Fruit fly (Drosophila melanogaster) whole organism, adult: Measurements from ENCODE around the gene Cypl.
A peak's percentile ranks its signal among the peaks of the same experiment; 100 is the strongest.

Experiments used
- CG11617 ChIP-seq: fragments of 200-800 bp; sonication (Bioruptor generic); optimal IDR thresholded peaks from 2 replicates; lab custom pipeline; 2017; ENCODE audit warnings: mild to moderate bottlenecking, missing biosample characterization, missing genetic modification reagents, missing genetic modification characterization
- CG12768 ChIP-seq: fragments of 200-800 bp; sonication (Bioruptor generic); optimal IDR thresholded peaks from 2 replicates; lab custom pipeline; 2017; ENCODE audit warnings: missing biosample characterization, missing genetic modification characterization, mild to moderate bottlenecking, moderate library complexity, missing genetic modification reagents
- CG14711 ChIP-seq: fragments of 200-800 bp; sonication (Bioruptor generic); optimal IDR thresholded peaks from 2 replicates; lab custom pipeline; 2018; ENCODE audit warnings: missing biosample characterization, mild to moderate bottlenecking, missing genetic modification characterization, moderate library complexity
- CG1620 ChIP-seq: fragments of 200-800 bp; sonication (Bioruptor generic); optimal IDR thresholded peaks from 2 replicates; lab custom pipeline; 2016; ENCODE audit warnings: missing biosample characterization, missing genetic modification characterization
- CG33017 ChIP-seq: fragments of 200-800 bp; sonication (Bioruptor generic); optimal IDR thresholded peaks from 2 replicates; lab custom pipeline; 2018; ENCODE audit warnings: missing biosample characterization, mild to moderate bottlenecking, missing genetic modification characterization, moderate library complexity
- CG5204 ChIP-seq: fragments of 200-800 bp; sonication (Bioruptor generic); optimal IDR thresholded peaks from 2 replicates; lab custom pipeline; 2016; ENCODE audit warnings: missing biosample characterization, missing genetic modification characterization
- CG7045 ChIP-seq: fragments of 200-800 bp; sonication (Bioruptor generic); optimal IDR thresholded peaks from 2 replicates; lab custom pipeline; 2017; ENCODE audit warnings: missing biosample characterization, mild to moderate bottlenecking, missing genetic modification characterization
- CG7101 ChIP-seq: fragments of 200-800 bp; sonication (Bioruptor generic); optimal IDR thresholded peaks from 2 replicates; lab custom pipeline; 2018; ENCODE audit warnings: missing biosample characterization, mild to moderate bottlenecking, missing genetic modification characterization, moderate library complexity
- Clk ChIP-seq: fragments of 200-800 bp; sonication (Bioruptor generic); optimal IDR thresholded peaks from 2 replicates; lab custom pipeline; 2017; ENCODE audit warnings: missing biosample characterization, missing genetic modification characterization
- Crg-1 ChIP-seq: fragments of 200-800 bp; sonication (Bioruptor generic); optimal IDR thresholded peaks from 2 replicates; lab custom pipeline; 2016; ENCODE audit warnings: missing biosample characterization, missing genetic modification characterization
- Hr96 ChIP-seq: fragments of 200-800 bp; sonication (Bioruptor generic); optimal IDR thresholded peaks from 2 replicates; lab custom pipeline; 2016; ENCODE audit warnings: missing biosample characterization, missing genetic modification characterization
- Mnt ChIP-seq: fragments of 200-800 bp; sonication (Bioruptor generic); optimal IDR thresholded peaks from 2 replicates; lab custom pipeline; 2016; ENCODE audit warnings: missing biosample characterization, mild to moderate bottlenecking, missing genetic modification characterization
- bab1 ChIP-seq: fragments of 200-800 bp; sonication (Bioruptor generic); optimal IDR thresholded peaks from 3 replicates; lab custom pipeline; 2019; ENCODE audit warnings: missing biosample characterization, mild to moderate bottlenecking, missing genetic modification characterization, moderate library complexity
- cic ChIP-seq: fragments of 200-800 bp; sonication (Bioruptor generic); optimal IDR thresholded peaks from 2 replicates; lab custom pipeline; 2017; ENCODE audit warnings: missing biosample characterization, mild to moderate bottlenecking, missing genetic modification characterization, moderate library complexity
- cnc ChIP-seq, 2 experiments: fragments of >200 bp; optimal IDR thresholded peaks; 2 replicates each; lab custom pipeline; 2017
- kay ChIP-seq: fragments of 200-800 bp; sonication (Bioruptor generic); peaks from one replicate; lab custom pipeline; 2016; ENCODE audit warnings: missing biosample characterization, missing genetic modification characterization, borderline replicate concordance
- ovo ChIP-seq: fragments of 200-800 bp; sonication (Bioruptor generic); optimal IDR thresholded peaks from 2 replicates; lab custom pipeline; 2016; ENCODE audit warnings: missing biosample characterization, missing genetic modification characterization
- pad ChIP-seq: fragments of 200-800 bp; sonication (Bioruptor generic); optimal IDR thresholded peaks from 3 replicates; lab custom pipeline; 2017; ENCODE audit warnings: missing biosample characterization, missing genetic modification characterization, mild to moderate bottlenecking, moderate library complexity, missing genetic modification reagents
- tj ChIP-seq: fragments of 200-800 bp; sonication (Bioruptor generic); optimal IDR thresholded peaks from 3 replicates; lab custom pipeline; 2017; ENCODE audit warnings: missing biosample characterization, mild to moderate bottlenecking, missing genetic modification characterization, moderate library complexity
- toe ChIP-seq: fragments of 200-800 bp; sonication (Bioruptor generic); optimal IDR thresholded peaks from 2 replicates; lab custom pipeline; 2016; ENCODE audit warnings: missing biosample characterization, missing genetic modification characterization

Gene Cypl

DNA sequence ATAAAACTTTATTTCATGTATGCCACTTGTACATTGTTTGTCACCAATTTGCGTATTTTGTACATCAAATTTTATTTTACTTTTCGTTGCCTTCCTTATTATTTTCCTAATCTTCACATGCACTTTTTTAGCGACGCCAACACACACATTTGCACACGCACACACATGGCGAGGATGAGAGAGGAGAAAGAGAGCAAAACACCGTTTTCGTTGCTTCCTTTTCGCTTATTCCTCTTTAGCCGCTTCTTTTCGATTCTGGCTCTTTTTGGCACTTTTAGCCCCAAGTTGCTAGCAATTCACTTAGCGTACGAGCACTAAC, 2.7 kb downstream of the Cypl start:
- no peak for TF ChIP-seq cnc (optimal IDR thresholded peaks at IDR 0.05; lab: Kevin White, UChicago)
- no peak for TF ChIP-seq ovo (GFP tag; lab: Kevin White, UChicago)
- no peak for TF ChIP-seq CG33017 (tag; lab: Kevin White, UChicago)
- no peak for TF ChIP-seq tj (GFP tag; lab: Kevin White, UChicago)
- TF ChIP-seq pad (GFP tag; lab: Kevin White, UChicago): no peak
- TF ChIP-seq toe (GFP tag; lab: Kevin White, UChicago): no peak
- TF ChIP-seq Mnt (GFP tag; lab: Kevin White, UChicago): no peak
- TF ChIP-seq CG7045 (GFP tag; lab: Kevin White, UChicago): no peak
- TF ChIP-seq Clk (GFP tag; lab: Kevin White, UChicago): no peak
- TF ChIP-seq Hr96 (GFP tag; lab: Kevin White, UChicago): no peak
- TF ChIP-seq CG11617 (GFP tag; lab: Kevin White, UChicago): no peak
- TF ChIP-seq Crg-1: no peak
- TF ChIP-seq CG1620 (GFP tag; lab: Kevin White, UChicago): no peak
- TF ChIP-seq cic: no peak

DNA sequence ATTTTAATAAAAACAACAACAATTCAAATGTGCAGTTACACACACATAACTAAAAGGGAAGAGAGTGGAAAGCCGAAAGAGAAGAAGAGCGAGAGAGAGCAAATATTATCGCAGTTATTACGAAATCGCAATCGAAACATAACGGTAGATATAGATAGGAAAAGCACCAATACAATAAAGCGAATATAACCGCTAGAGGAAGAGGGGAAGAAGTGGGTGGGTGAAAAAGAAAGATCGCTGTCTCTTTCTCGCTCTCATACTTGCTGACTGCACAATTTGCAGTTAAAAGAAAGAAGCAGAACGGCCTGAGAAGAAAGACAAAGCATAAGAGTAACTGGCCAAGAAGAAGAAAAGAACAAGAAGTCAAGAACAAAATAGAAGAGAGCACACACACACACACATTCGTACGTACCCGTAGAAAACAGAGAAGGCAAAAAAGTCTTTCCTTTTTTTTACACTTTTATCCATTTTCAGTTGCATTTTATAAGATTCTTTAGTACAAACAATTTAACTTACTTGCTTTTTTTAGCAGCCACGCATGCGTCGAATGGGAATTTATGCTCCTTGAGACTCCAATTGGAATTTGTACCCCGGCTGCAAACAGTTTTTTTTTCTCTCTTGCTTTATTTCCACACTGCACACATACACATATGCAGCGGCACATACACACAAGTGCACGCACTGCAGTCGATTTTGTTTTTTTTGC, 3.2 kb downstream of the Cypl start:
- no peak for TF ChIP-seq kay (GFP tag; lab: Kevin White, UChicago)
- no peak for TF ChIP-seq Mnt (GFP tag; lab: Kevin White, UChicago)
- no peak for TF ChIP-seq bab1 (GFP tag; lab: Kevin White, UChicago)
- no peak for TF ChIP-seq CG1620 (GFP tag; lab: Kevin White, UChicago)
- no peak for TF ChIP-seq CG5204 (GFP tag; lab: Kevin White, UChicago)
- TF ChIP-seq ovo (GFP tag; lab: Kevin White, UChicago): peak; percentile 91
- no peak for TF ChIP-seq CG7101 (tag; lab: Kevin White, UChicago)
- peak; percentile 91 for TF ChIP-seq tj (GFP tag; lab: Kevin White, UChicago)
- TF ChIP-seq CG7045 (GFP tag; lab: Kevin White, UChicago): no peak
- no peak for TF ChIP-seq Clk (GFP tag; lab: Kevin White, UChicago)
- no peak for TF ChIP-seq CG11617 (GFP tag; lab: Kevin White, UChicago)
- TF ChIP-seq cnc (optimal IDR thresholded peaks at IDR 0.05; lab: Kevin White, UChicago): no peak
- no peak for TF ChIP-seq CG14711 (tag; lab: Kevin White, UChicago)
- TF ChIP-seq toe (GFP tag; lab: Kevin White, UChicago): no peak
- peak; percentile 43 for TF ChIP-seq CG12768 (GFP tag; lab: Kevin White, UChicago)
- TF ChIP-seq pad (GFP tag; lab: Kevin White, UChicago): peak; percentile 98

DNA sequence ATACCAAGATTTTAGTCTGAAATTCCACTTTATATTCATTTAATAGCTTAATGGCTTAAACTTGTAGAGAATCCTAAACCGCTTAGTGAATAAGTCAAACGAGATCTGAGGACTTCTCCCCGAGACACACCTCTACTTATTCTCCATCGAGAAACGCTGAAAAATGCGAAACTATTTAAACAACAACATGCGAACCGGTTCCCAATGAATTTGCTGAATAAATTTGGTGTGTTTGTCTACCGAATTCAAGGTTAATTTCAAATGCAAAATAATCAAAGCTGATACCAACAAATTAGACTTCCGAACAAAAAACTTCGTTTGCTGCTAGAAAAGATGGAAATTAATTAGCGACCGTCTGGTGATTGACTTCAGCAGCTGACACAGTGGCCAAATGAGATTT, 6.6 kb downstream of the Cypl start:
- TF ChIP-seq kay (GFP tag; lab: Kevin White, UChicago) (no peak), bab1 (GFP tag; lab: Kevin White, UChicago) (no peak), CG7045 (GFP tag; lab: Kevin White, UChicago) (no peak), toe (GFP tag; lab: Kevin White, UChicago) (no peak), pad (GFP tag; lab: Kevin White, UChicago) (no peak), ovo (GFP tag; lab: Kevin White, UChicago) (no peak), cic (no peak), CG12768 (GFP tag; lab: Kevin White, UChicago) (no peak), Clk (GFP tag; lab: Kevin White, UChicago) (no peak), Crg-1 (no peak), CG33017 (tag; lab: Kevin White, UChicago) (no peak), CG5204 (GFP tag; lab: Kevin White, UChicago) (no peak), Hr96 (GFP tag; lab: Kevin White, UChicago) (no peak), CG11617 (GFP tag; lab: Kevin White, UChicago) (no peak), CG7101 (tag; lab: Kevin White, UChicago) (no peak)

DNA sequence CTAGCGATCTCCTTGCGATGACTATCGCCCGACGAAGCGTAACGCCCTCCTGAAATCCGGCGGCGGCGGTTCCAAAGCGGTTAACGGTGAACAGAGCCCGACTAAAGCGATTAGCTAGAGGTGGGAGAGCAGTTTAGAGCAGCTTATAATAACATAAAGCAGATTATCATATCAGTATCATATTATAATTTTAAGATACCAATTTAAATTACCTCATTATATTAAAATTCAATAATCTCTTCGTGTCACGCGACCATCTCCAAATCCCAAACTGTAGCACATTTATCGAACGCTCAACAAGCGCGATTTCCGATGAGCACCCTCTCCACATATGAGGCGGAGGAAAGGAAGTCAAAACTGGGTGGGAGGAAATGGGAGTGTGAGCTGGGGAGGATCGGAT, 8.9 kb downstream of the Cypl start:
- TF ChIP-seq CG1620 (GFP tag; lab: Kevin White, UChicago) (no peak), CG12768 (GFP tag; lab: Kevin White, UChicago) (no peak), cic (no peak), Mnt (GFP tag; lab: Kevin White, UChicago) (no peak), Clk (GFP tag; lab: Kevin White, UChicago) (no peak), CG7045 (GFP tag; lab: Kevin White, UChicago) (no peak), CG5204 (GFP tag; lab: Kevin White, UChicago) (no peak), kay (GFP tag; lab: Kevin White, UChicago) (no peak), bab1 (GFP tag; lab: Kevin White, UChicago) (no peak), pad (GFP tag; lab: Kevin White, UChicago) (no peak), cnc (optimal IDR thresholded peaks at IDR 0.05; lab: Kevin White, UChicago) (no peak), CG11617 (GFP tag; lab: Kevin White, UChicago) (no peak), CG7101 (tag; lab: Kevin White, UChicago) (no peak), ovo (GFP tag; lab: Kevin White, UChicago) (no peak), Crg-1 (no peak), tj (GFP tag; lab: Kevin White, UChicago) (no peak), Hr96 (GFP tag; lab: Kevin White, UChicago) (no peak), CG33017 (tag; lab: Kevin White, UChicago) (no peak)

DNA sequence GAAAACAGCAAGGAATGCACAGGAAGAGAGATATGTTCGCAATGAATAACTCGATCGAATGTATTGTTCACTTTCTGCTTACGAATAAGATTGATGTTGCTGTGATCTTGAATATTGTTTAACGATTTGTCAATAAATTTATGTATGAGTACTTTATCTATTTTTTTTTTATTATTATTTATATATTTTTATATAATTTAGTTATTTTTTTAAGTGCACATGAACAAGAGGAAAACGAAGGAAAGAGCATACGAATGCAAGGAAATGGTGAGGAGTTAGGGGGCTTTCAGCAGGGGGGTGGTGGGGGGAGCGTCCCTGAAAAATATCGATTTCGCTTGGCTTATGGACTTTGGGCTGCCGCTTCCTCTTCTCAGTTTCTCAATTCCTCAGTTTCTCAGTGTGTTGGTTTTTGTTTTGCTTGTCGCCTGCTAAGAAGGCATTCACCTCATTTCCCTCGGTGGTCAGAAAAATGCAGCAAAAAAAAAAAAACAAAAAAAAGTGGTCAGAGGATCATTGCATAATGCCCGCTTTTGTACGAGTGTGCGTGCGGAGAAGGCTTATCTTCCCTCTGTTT, 11.4 kb downstream of the Cypl start:
- TF ChIP-seq CG7045 (GFP tag; lab: Kevin White, UChicago) (no peak), bab1 (GFP tag; lab: Kevin White, UChicago) (no peak), Crg-1 (no peak), Clk (GFP tag; lab: Kevin White, UChicago) (no peak), tj (GFP tag; lab: Kevin White, UChicago) (no peak), cnc (optimal IDR thresholded peaks at IDR 0.05; lab: Kevin White, UChicago) (no peak)
